Fruit fly (Drosophila melanogaster): ENCODE measurements around the gene CG5177.

CG5177 gene

DNA sequence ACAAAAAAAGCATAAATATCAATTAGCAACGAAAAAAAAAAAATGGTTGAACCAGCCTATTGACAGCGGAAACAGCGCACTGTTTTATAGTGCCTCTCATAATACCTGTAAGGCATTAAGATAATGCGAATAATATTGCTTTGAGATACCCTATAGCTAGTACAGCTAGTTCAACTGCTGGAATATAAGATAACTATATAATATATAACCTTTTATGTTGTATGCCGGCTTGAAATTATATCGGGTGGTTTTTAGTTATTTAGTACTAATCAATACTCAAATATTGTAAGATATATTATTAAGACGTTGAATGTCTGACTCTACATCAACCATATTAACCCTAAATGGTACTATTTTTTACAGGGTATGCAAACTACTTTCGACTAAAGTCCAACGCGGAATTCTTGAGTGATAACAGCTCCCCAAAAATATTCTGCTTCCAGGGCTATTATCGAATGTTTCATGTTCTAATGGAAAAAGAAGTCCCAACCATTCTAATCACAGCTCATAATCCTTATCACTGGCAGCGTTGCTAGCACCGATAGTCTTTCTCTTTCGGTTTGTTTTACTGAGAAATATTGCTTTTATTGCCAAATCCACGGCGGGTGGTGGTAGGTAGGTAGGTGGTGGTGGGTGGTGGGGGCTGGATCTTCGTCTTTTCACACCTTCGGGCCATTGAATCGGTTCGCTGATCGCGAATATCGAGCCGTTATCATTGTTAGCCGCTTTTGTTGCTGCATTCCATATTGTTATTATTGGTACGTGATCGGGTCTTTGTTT is 29.1 kb downstream of the CG5177 start (continued):
- no peak for TF ChIP-seq nom (GFP tag; optimal IDR thresholded peaks at IDR 0.05)
- peak; percentile 14 for TF ChIP-seq CG6765 (GFP tag; optimal IDR thresholded peaks at IDR 0.05)
- TF ChIP-seq sug (tag; optimal IDR thresholded peaks at IDR 0.05), result peak; percentile 73
- peak; percentile 70 for TF ChIP-seq NfI (GFP tag; optimal IDR thresholded peaks at IDR 0.05)
- peak; percentile 1 for TF ChIP-seq CG16863 (GFP tag; optimal IDR thresholded peaks at IDR 0.05)
- peak; percentile 2 for TF ChIP-seq CG15696 (tag; optimal IDR thresholded peaks at IDR 0.05)
- peak; percentile 83 for TF ChIP-seq schlank (tag; optimal IDR thresholded peaks at IDR 0.05)
- no peak for TF ChIP-seq CG7987 (GFP tag; optimal IDR thresholded peaks at IDR 0.05)
- TF ChIP-seq CG3407 (GFP tag; optimal IDR thresholded peaks at IDR 0.05), result peak; percentile 19
- TF ChIP-seq yki (optimal IDR thresholded peaks at IDR 0.05), result no peak
- peak; percentile 82 for TF ChIP-seq mirr (GFP tag; optimal IDR thresholded peaks at IDR 0.05)
- TF ChIP-seq Hr78 (GFP tag; optimal IDR thresholded peaks at IDR 0.05), result peak in 1 of 2 experiments; percentile 60
- TF ChIP-seq ssp (GFP tag; IDR thresholded peaks at IDR 0.05), result peak; percentile 68
- TF ChIP-seq CG12104 (GFP tag; optimal IDR thresholded peaks at IDR 0.05), result no peak
- TF ChIP-seq CG10209 (GFP tag; optimal IDR thresholded peaks at IDR 0.05), result peak; percentile 78
- no peak for TF ChIP-seq tx (GFP tag; optimal IDR thresholded peaks at IDR 0.05)
- peak; percentile 66 for TF ChIP-seq BtbVII (GFP tag; optimal IDR thresholded peaks at IDR 0.05)
- TF ChIP-seq CG2120 (GFP tag; optimal IDR thresholded peaks at IDR 0.05), result peak; percentile 90
- TF ChIP-seq hbn (GFP tag; IDR thresholded peaks at IDR 0.05; ENCODE audit: partially characterized antibody), result no peak
- TF ChIP-seq Bteb2 (GFP tag; optimal IDR thresholded peaks at IDR 0.05), result peak; percentile 10
- peak; percentile 69 for TF ChIP-seq toy (GFP tag; IDR thresholded peaks at IDR 0.05)
- peak; percentile 41 for TF ChIP-seq ATbp (GFP tag; optimal IDR thresholded peaks at IDR 0.05)
- TF ChIP-seq Tbp (GFP tag; optimal IDR thresholded peaks at IDR 0.05), result no peak
- peak; percentile 53 for TF ChIP-seq stc (GFP tag; IDR thresholded peaks at IDR 0.05)
- TF ChIP-seq CG11247 (GFP tag; IDR thresholded peaks at IDR 0.05), result peak; percentile 83
- TF ChIP-seq gsb (GFP tag; IDR thresholded peaks at IDR 0.05), result peak; percentile 45
- TF ChIP-seq emc (GFP tag; optimal IDR thresholded peaks at IDR 0.05), result peak; percentile 3
- TF ChIP-seq exex (tag; optimal IDR thresholded peaks at IDR 0.05), result peak; percentile 78
- TF ChIP-seq p53 (GFP tag; optimal IDR thresholded peaks at IDR 0.05), result no peak
- peak; percentile 84; the same call in 1 of the 2 replicates for TF ChIP-seq ham (GFP tag; IDR thresholded peaks at IDR 0.05)
- TF ChIP-seq pan (optimal IDR thresholded peaks at IDR 0.05), result no peak
- peak in 1 of 2 experiments; percentile 84 for TF ChIP-seq pan (GFP tag; optimal IDR thresholded peaks at IDR 0.05 in 1 of 2, IDR thresholded peaks at IDR 0.05 in 1 of 2)
- no peak for TF ChIP-seq CG8359 (GFP tag; optimal IDR thresholded peaks at IDR 0.05; ENCODE audit: borderline replicate concordance)
- TF ChIP-seq CG33557 (GFP tag; optimal IDR thresholded peaks at IDR 0.05), result no peak
- TF ChIP-seq Lpt (GFP tag; optimal IDR thresholded peaks at IDR 0.05), result no peak
- TF ChIP-seq sens-2 (GFP tag; IDR thresholded peaks at IDR 0.05), result peak; percentile 13; the same call in 1 of the 2 replicates
- peak; percentile 7 for TF ChIP-seq Jarid2 (GFP tag; optimal IDR thresholded peaks at IDR 0.05)
- TF ChIP-seq eve (GFP tag; optimal IDR thresholded peaks at IDR 0.05), result peak in 1 of 2 experiments; percentile 56
- TF ChIP-seq E2f1 (GFP tag; IDR thresholded peaks at IDR 0.05), result peak; percentile 71
- no peak for TF ChIP-seq trh (GFP tag; optimal IDR thresholded peaks at IDR 0.05)
- peak; percentile 44 for TF ChIP-seq run (tag; optimal IDR thresholded peaks at IDR 0.05)
- TF ChIP-seq Deaf1 (tag; optimal IDR thresholded peaks at IDR 0.05), result peak; percentile 88
- peak; percentile 37 for TF ChIP-seq CG34376 (GFP tag; optimal IDR thresholded peaks at IDR 0.05)
- peak; percentile 84 for TF ChIP-seq CG32532 (GFP tag; IDR thresholded peaks at IDR 0.05)
- TF ChIP-seq CG3281 (GFP tag; optimal IDR thresholded peaks at IDR 0.05), result peak; percentile 74
- peak; percentile 42 for TF ChIP-seq CG30403 (GFP tag; optimal IDR thresholded peaks at IDR 0.05)
- peak; percentile 62; the same call in 1 of the 2 replicates for TF ChIP-seq NFAT (GFP tag; IDR thresholded peaks at IDR 0.05)
- no peak for TF ChIP-seq CG13123 (GFP tag; optimal IDR thresholded peaks at IDR 0.05)
- TF ChIP-seq Stat92E (GFP tag; optimal IDR thresholded peaks at IDR 0.05), result no peak

Measured in whole organism, embryonic.